Worm (Caenorhabditis elegans) whole organism, dauer: Measurements from ENCODE around the gene sru-3.

ENCODE experiments used
- unc-62 ChIP-seq: sonication (generic microtip); optimal IDR thresholded peaks from 2 replicates; lab custom pipeline; 2017; ENCODE audit warnings: missing biosample characterization, missing genetic modification reagents, missing genetic modification characterization

sru-3 gene

DNA sequence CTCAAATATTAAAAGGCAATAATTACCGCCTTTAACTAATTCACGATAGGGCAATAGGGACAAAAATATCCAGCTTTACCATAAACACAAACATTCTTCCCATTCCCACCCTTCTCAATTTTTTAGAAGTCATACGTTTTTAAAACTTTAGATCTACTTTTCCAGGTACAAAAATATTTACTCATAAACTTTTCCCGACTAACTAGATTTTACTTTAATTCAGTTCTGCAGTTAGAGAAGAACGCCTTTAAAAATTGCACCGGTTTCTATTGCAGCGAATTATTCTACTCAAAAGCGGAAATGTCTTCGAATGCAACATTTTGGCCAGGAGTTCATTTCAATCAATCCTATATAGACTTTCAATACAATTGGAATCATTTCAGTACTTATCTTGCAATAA is at the start of gene sru-3:
Gene sru-3, plus strand, starts transcription at position 301 of the 400 bp plus-strand sequence.
- no peak for TF ChIP-seq unc-62 (GFP tag; lab: Kevin White, UChicago)

DNA sequence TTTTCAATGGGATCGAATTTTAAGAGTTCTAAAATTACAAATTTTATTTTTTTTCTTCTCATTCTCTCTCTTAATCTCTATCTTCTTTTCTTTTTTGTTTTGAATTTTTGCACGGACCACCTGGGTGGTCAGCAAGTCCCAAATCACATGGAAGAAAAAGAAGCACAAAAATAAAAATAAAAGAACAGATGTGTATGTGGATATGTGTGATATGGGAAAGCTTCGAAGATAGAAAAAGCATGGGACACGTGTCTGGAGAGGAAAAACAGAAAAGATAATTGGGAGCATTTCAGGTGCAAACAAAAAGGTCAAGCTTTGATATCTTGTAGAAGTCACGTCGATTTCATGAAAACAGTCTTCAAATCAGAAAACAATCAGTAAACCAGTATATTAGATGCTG is 49.2 kb upstream of the sru-3 start, which contains the start of gene hsp-12.6:
Gene hsp-12.6, minus strand, starts transcription at position 20 of the 400 bp plus-strand sequence.
- TF ChIP-seq unc-62 (GFP tag; lab: Kevin White, UChicago): no peak

DNA sequence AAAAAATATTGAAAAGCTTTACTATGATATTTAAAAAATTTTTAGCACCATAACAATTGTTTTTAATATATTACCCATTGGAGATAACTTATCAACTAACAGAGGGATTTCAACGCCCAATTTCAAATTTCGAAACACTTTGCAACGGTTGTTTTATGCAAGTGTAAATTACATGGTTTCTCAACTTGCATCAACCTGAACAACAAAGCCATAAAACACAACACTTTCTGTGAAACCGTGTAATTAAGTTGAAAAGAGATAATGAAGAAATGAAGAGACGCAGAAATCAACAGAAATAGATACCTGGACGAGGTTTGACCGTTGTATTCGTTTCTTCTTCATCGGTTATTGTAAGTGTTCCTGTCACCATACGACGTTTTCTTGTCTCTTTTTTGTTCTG is 46.0 kb upstream of the sru-3 start, which contains the start of gene cpin-1:
Gene cpin-1, plus strand, starts transcription at position 301 of the 400 bp plus-strand sequence.
- no peak for TF ChIP-seq unc-62 (GFP tag; lab: Kevin White, UChicago)

DNA sequence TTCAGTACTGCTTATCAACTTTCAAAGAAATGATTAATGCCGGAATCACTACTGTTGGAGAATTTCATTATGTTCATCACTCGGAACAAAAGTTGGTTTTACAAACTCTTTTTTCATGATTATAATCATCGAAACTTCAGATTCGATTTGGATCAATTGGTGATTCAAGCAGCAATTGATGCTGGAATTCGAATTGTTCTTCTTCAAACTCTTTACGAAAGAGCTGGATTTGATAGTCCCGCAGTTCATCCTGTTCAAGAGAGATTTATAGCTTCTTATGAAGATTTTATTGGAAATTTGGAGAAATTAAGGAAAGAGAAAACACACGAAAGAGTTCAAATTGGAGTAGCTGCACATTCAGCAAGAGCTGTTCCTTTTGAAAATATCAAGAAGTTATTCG is 44.6 kb upstream of the sru-3 start:
- no peak for TF ChIP-seq unc-62 (GFP tag; lab: Kevin White, UChicago)

- TF ChIP-seq unc-62 (GFP tag; lab: Kevin White, UChicago): no peak
Observed at ce11 chrIV:9457400-9457799, 39.0 kb upstream of the sru-3 start, which contains the start of gene cutl-17. TSS of gene cutl-17 (minus strand) at chrIV:9457500.

DNA sequence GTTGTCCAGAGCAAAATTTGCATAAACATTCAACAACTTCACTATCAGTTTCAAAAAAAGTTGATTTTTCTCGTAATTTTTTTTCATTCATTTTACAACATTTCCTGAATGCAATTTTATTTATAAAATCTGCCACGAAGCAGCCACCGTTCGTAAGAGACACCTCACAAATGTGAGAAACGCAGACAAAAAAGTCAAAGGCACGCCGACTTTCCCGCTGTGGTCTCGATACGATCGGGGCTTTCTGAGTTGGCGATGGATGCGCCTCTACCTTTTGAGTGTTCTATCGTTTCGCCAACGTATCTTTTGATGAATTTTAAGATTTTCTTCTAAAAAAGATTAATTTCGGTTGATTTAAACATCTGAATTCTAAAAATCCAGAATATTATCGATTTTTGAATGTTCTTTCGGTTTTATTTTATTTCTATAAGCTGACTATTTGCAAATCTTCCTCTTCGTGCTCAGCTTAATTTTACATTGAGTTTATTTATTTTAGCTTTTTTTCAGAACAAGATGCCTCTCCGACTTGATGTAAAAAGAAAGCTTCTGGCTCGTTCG is 37.1 kb upstream of the sru-3 start, which contains the start of gene copb-2:
Gene copb-2, plus strand, starts transcription at position 508 of the 558 bp plus-strand sequence.
- no peak for TF ChIP-seq unc-62 (GFP tag; lab: Kevin White, UChicago)

ce11 chrIV:9464345-9464783 is 32.0 kb upstream of the sru-3 start:
- TF ChIP-seq unc-62 (GFP tag; lab: Kevin White, UChicago): no peak

DNA sequence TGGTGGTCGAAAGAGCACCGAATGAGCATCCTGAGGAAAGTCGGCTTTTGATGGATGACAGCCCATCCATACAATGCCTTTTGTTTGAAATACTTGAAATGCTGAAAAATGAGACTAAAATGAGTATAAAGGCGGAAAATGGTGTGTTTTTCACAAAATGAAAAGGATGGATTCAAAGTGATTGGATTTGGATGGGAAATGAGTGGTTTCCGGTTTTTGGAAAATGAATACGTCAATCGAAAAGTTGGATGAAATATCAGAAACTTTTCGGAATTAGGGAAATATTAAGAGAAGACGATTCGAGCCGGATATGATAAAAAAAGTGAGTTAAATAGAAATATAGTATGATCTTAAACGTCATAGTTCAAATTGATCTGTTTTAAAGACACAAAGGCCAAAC is 29.0 kb upstream of the sru-3 start, which contains the start of gene F38E11.6:
Gene F38E11.6, minus strand, starts transcription at position 101 of the 400 bp plus-strand sequence.
- TF ChIP-seq unc-62 (GFP tag; lab: Kevin White, UChicago): no peak

DNA sequence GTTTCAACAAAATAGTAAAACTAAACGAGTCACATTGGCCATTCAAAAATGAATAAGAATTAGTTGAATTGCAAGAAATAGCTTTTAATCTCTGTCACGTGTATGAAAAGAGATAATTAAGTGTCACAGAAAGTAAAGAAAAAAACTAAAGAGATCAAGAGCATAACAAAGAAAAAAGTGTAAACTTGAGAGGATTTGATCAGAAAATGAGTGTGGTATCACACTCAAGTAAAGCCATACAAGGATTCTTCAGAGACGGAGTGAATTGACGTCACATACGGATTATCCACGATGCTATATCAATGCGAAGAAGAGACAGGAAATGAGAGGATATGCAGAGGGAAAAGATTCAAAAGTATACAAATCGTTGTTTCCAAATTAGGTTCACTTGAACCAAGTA is 27.1 kb upstream of the sru-3 start:
- no peak for TF ChIP-seq unc-62 (GFP tag; lab: Kevin White, UChicago)

ce11 chrIV:9477135-9477928 is 19.1 kb upstream of the sru-3 start, which contains the start of gene wrt-3:
TSS of gene wrt-3 (minus strand) at chrIV:9477456.
- no peak for TF ChIP-seq unc-62 (GFP tag; lab: Kevin White, UChicago)

DNA sequence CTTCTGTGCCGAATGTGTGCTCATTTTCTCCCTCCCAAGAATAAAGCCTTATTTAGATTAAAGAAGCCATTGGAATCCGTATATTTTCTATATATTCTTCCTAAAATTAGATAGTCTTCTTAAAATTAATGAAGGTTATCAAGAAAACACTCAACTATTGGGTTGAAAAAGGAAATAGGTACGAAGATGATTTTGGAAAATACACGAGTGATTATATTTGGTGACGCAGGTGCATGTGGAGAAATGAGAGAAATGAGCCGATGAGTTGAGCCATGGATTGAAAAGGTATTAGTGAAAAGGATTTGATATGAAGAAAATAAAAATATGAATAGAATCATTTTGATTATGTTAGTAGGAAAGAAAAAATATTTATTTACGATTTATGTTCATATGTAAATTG is 15.5 kb upstream of the sru-3 start, which contains the start of gene cng-3:
Gene cng-3, minus strand, starts transcription at position 102 of the 400 bp plus-strand sequence.
- no peak for TF ChIP-seq unc-62 (GFP tag; lab: Kevin White, UChicago)

ce11 chrIV:9485040-9485439 is 11.4 kb upstream of the sru-3 start, which contains the start of gene gadr-2:
TSS of gene gadr-2 (minus strand) at chrIV:9485140.
- no peak for TF ChIP-seq unc-62 (GFP tag; lab: Kevin White, UChicago)

DNA sequence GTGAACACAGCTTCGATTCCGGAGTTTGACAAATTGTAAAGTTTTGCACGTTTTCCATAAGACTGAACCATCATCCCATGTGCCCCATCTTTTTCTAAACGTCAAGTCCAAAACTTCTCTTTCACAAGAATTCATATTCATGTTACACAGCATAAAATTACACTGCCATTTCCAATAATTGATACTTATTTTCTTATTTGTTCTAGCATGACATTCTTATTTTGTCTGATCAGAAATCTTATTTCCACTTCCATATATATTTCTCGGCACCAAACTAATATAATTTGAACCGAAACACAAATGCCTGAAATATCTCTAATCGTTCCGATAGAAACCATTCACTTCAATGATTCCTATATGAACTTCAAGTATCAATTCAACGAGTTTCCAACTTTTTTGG is 10.4 kb upstream of the sru-3 start, which contains the start of gene sru-2:
Gene sru-2, plus strand, starts transcription at position 301 of the 400 bp plus-strand sequence.
- TF ChIP-seq unc-62 (GFP tag; lab: Kevin White, UChicago): no peak

- no peak for TF ChIP-seq unc-62 (GFP tag; lab: Kevin White, UChicago)
Observed at ce11 chrIV:9486779-9487178, 9.6 kb upstream of the sru-3 start.

ce11 chrIV:9488315-9488714 is 8.1 kb upstream of the sru-3 start, which contains the start of gene sru-1:
TSS of gene sru-1 (plus strand) at chrIV:9488615.
- TF ChIP-seq unc-62 (GFP tag; lab: Kevin White, UChicago): no peak

DNA sequence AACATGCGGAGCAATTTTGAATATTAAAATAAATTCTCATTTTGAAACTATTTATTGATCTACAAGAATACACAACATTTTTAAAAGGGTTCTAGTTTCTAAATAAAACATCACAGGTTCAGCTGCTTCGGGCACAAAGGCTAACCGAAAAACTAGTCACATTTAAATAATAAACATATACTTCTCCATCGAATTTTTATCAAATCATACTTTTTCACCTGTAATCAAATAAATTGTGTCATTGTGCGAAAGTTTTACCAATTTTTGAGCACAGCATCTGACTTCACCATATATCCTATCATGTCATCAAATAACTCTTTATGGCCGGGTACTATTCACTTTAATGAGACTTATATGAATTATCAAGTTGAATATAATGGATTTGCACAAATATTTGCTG is 6.1 kb upstream of the sru-3 start, which contains the start of gene sru-6:
Gene sru-6, plus strand, starts transcription at position 301 of the 400 bp plus-strand sequence.
- TF ChIP-seq unc-62 (GFP tag; lab: Kevin White, UChicago): no peak
